Worm (Caenorhabditis elegans) whole organism, midembryonic: Measurements from ENCODE around the gene gcy-14.

Source experiments
- T22C8.4 ChIP-seq: fragments of 200-800 bp; sonication (Bioruptor generic); IDR thresholded peaks from 2 replicates; pipeline ENCODE4 v1.3.6; 2022; ENCODE audit warnings: missing genetic modification characterization, missing compliant biosample characterization
- flt-1 ChIP-seq: fragments of 200-800 bp; sonication (Bioruptor generic); IDR thresholded peaks from 2 replicates; pipeline ENCODE4 v1.3.6; 2022; ENCODE audit warnings: missing genetic modification characterization, missing compliant biosample characterization
- klf-2 ChIP-seq: fragments of 200-800 bp; sonication (Bioruptor generic); conservative IDR thresholded peaks from 2 replicates; pipeline ENCODE4 v1.3.6; 2022; ENCODE audit warnings: missing genetic modification reagents, missing genetic modification characterization, missing compliant biosample characterization
- med-1 ChIP-seq: sonication (generic microtip); optimal IDR thresholded peaks from 2 replicates; lab custom pipeline; 2017; ENCODE audit warnings: missing genetic modification characterization, mild to moderate bottlenecking, missing compliant biosample characterization, antibody characterized with exemption, missing genetic modification reagents; ENCODE audit not compliant: insufficient read depth
- ref-1 ChIP-seq: fragments of 200-800 bp; sonication (Bioruptor generic); conservative IDR thresholded peaks from 2 replicates; pipeline ENCODE4 v1.3.6; 2022; ENCODE audit warnings: missing genetic modification reagents, missing genetic modification characterization, missing compliant biosample characterization
- tab-1 ChIP-seq: fragments of 200-800 bp; sonication (Bioruptor generic); IDR thresholded peaks from 2 replicates; pipeline ENCODE4 v1.3.6; 2022; ENCODE audit warnings: missing genetic modification characterization, missing compliant biosample characterization
- ztf-23 ChIP-seq: fragments of 200-800 bp; sonication (Bioruptor generic); IDR thresholded peaks from 2 replicates; pipeline ENCODE4 v1.3.6; 2022; ENCODE audit warnings: missing genetic modification reagents, missing genetic modification characterization, missing compliant biosample characterization
- ztf-29 ChIP-seq: fragments of 200-800 bp; sonication (Bioruptor generic); IDR thresholded peaks from 2 replicates; pipeline ENCODE4 v1.3.6; 2022; ENCODE audit warnings: missing genetic modification reagents, missing genetic modification characterization, missing compliant biosample characterization

DNA sequence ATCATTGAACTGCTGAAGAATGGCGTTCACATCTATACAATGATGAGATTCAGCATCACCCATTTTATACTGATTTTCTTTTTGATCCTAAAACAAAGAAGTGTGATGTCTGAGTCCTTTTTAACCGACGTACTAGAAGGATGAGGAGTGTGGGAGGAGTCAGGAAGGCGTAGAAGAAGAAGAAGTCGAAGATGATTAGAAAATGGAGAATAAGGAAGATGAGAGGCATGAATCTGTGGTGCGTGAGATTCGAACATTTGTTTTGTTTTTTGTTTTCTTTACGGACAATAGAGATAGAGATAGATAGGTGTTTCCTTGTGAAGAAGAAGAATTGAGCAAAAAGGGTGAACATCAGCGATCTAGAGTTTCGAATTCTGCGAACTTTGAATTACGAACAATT is 9.6 kb downstream of the gcy-14 start, which contains the start of gene npr-13:
- TF ChIP-seq ztf-23 (GFP tag; lab: Robert Waterston, UW) (no peak), tab-1 (GFP tag; lab: Robert Waterston, UW) (no peak), T22C8.4 (no peak), klf-2 (GFP tag; lab: Robert Waterston, UW) (no peak), flt-1 (GFP tag; lab: Robert Waterston, UW) (no peak), ref-1 (no peak), ztf-29 (GFP tag; lab: Robert Waterston, UW) (no peak), med-1 (GFP tag; lab: Kevin White, UChicago) (no peak)
